Worm (Caenorhabditis elegans) whole organism, L4/young adult: ENCODE measurements around the gene gspd-1.

ENCODE experiments used
- W03F9.2 ChIP-seq: fragments of 150-350 bp; optimal IDR thresholded peaks from 2 replicates; lab custom pipeline; 2014; ENCODE audit warnings: missing biosample characterization, missing genetic modification characterization
- dao-5 ChIP-seq: sonication (generic microtip); optimal IDR thresholded peaks from 2 replicates; lab custom pipeline; 2016; ENCODE audit warnings: missing genotype, missing genetic modification characterization, moderate library complexity, missing compliant biosample characterization
- him-1 ChIP-seq: sonication (generic microtip); optimal IDR thresholded peaks from 2 replicates; lab custom pipeline; 2016; ENCODE audit warnings: missing genotype, missing genetic modification reagents, missing genetic modification characterization, missing compliant biosample characterization

gspd-1 gene

DNA sequence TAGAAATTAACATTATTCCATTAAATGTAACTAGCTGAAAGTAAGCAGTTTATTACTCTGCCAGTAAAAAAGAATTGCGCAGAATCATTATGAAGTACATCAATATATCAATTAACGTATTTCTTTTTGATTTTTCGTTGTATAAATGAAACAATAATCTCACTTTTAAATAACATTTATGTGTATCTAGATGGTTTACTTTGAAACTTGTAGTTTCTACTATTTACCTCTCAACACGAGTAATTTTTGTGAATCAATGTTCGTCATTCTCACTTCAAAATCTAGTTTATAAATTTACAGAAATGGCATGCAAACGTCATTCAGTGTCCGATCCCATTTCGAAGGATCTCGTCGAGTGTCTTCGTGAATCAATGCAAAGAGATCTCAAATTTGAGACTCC lies at the start of gene gspd-1:
Gene gspd-1, plus strand, starts transcription at position 301 of the 400 bp plus-strand sequence.
- TF ChIP-seq dao-5 (tag; lab: Kevin White, UChicago) = no peak
- no peak for TF ChIP-seq him-1 (tag; lab: Kevin White, UChicago)
- no peak for TF ChIP-seq W03F9.2

DNA sequence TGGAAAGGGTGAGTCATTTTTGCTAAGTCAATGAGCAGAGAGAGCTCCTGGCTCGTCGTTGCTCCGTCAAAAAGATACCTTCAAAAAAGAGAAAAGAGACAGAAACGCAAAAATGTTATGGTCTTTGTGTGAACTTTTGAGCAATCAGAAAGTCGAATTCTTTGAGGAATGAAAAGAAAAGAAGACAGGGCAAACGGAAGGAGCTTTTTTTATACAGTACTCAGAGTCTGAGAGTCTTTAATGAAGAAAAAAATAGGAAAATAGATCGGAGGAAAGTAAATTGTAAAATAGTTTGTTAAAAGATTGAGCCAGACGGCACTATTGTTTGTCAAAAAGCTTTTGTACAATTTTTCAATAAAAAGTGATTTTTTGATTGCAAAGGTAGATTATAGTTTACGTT lies 47.7 kb upstream of the gspd-1 start:
- TF ChIP-seq dao-5 (tag; lab: Kevin White, UChicago) = no peak
- no peak for TF ChIP-seq W03F9.2
- no peak for TF ChIP-seq him-1 (tag; lab: Kevin White, UChicago)

DNA sequence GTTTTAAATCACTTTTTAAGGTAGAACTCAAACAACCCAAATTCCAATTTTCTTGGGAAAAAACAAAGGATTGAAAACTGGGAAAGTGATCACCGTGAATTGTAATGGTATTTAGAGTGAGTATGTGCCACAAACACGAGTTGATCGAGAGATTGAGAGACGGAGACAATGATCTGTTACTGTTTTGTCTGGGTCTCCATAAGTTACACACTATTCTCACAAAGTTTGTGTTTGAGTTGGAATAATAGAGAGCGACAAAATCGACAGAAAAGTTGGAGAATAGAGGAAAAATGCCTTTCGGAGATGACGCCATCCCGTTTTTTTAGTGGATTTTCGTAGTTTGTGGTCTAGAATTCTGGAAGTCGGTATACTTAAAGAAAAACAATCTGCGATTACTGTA lies 46.0 kb upstream of the gspd-1 start, which contains the start of gene nhr-7:
Gene nhr-7, minus strand, starts transcription at position 101 of the 400 bp plus-strand sequence.
- TF ChIP-seq W03F9.2 (no peak), dao-5 (tag; lab: Kevin White, UChicago) (no peak), him-1 (tag; lab: Kevin White, UChicago) (no peak)

DNA sequence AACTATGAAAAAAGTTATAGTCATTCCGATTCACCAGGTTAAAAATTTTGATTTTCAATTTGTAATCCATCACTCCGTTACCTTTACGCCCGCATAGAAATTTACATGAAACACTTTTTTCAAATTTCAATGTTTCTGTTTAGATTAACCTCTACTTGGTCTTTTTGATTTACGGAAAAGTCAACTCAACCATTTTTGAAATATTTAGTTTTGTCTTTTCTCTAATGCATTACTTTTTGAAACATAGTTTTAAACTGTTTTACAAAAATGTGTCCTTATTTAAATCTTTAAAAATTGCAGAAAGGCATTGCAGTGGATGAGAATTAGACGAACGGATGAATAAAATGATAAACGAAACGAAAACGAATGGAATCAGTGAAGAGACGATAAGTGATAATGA lies 44.1 kb upstream of the gspd-1 start, which contains the start of gene gtl-2:
Gene gtl-2, plus strand, starts transcription at position 301 of the 400 bp plus-strand sequence.
- TF ChIP-seq dao-5 (tag; lab: Kevin White, UChicago) (no peak), him-1 (tag; lab: Kevin White, UChicago) (no peak), W03F9.2 (no peak)

DNA sequence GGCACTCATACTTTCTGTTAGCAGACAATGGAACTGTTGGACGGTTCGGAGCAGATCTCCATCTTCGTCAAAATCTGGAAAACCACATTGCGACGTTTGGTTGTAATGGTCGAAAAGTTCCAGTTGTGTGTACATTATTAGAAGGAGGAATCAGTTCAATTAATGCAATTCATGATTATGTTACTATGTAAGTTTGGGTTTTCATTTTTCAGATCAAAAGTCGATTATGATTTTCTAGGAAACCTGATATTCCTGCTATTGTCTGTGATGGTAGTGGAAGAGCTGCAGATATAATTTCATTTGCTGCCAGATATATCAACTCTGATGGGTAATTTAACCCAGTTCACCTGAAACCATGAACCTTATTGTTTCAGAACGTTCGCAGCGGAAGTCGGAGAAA lies 41.2 kb upstream of the gspd-1 start:
- TF ChIP-seq W03F9.2 (no peak), him-1 (tag; lab: Kevin White, UChicago) (no peak), dao-5 (tag; lab: Kevin White, UChicago) (no peak)

DNA sequence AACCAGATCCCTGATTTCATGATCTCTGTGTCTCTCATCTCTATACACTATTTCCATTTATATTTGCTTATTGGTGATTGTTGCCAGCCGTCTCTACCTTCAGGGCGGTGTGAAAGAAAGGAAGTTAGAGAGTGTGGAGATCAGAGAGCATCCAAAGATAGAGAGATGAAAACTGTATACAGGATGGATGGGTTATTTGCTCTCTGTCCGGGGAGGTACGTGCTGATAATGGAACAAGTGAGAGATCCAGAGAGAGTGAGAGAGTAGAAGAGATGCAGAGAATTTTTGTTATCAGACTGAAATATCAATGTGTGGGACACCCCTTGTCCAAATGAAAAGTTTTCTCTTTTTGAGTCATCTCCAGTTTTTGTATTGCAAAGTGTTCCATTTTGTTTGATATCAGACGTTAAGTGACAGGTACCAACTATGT lies 33.1 kb upstream of the gspd-1 start:
- no peak for TF ChIP-seq dao-5 (tag; lab: Kevin White, UChicago)
- TF ChIP-seq him-1 (tag; lab: Kevin White, UChicago) = no peak
- TF ChIP-seq W03F9.2 = no peak

DNA sequence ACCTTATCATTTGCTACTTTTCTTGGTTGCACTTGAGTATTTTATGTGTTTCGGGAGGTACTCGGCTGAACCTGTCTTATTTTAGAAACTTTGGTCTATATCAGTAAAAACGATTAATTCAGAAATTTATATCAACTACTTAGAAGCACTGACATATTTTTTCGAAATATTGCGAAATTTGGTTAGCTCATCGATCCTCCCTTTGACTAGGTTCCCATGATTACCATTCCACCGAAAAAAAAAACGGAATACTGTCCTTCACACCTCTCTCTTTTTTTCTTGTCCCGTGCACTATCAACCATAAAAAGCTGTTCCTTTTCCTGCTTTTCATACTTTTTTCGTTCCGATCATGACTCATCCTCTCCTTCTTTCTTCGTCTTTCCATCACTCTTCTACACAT lies 32.0 kb upstream of the gspd-1 start:
- TF ChIP-seq him-1 (tag; lab: Kevin White, UChicago) (no peak), W03F9.2 (no peak), dao-5 (tag; lab: Kevin White, UChicago) (no peak)

DNA sequence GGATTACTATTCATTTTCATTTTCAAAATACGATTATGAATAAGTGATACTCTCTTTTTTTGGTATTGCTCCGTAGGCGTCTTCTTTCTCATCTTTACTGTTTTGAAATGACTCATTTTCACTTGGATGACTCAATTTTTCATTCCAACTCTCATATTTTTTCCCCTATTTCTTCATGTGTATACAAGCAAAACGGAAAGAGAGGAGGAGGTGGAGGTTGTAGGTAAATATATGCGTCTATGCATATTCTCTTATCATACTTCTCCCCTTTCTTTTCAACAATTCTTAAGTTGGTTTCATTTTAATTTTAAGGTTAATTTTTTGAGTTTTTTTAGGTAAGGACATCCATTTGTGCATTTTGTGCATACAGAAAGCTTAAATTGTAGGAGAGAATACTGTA lies 31.1 kb upstream of the gspd-1 start:
- TF ChIP-seq him-1 (tag; lab: Kevin White, UChicago) (no peak), W03F9.2 (no peak), dao-5 (tag; lab: Kevin White, UChicago) (no peak)

DNA sequence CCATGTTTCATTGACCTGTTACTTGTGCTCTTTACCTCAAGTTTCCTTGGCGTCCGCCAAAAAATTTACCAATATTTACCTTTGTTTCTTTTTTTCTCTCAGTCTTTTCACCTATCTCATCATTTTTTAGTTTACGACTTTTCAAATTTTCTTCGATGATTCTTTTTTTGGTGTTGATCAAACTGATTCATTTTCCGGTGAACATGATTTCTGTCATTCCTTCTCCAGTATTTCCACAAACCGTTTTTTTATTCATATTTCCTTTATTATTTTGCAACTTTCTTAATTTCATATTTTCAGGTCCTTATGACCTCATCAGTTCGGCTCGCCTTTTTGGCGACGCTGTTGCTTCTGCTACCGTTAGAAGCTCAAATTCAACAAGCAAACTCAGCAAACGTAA lies 29.7 kb upstream of the gspd-1 start, which contains the start of gene F54D1.6:
Gene F54D1.6, plus strand, starts transcription at position 301 of the 400 bp plus-strand sequence.
- TF ChIP-seq W03F9.2 = no peak
- no peak for TF ChIP-seq dao-5 (tag; lab: Kevin White, UChicago)
- no peak for TF ChIP-seq him-1 (tag; lab: Kevin White, UChicago)

DNA sequence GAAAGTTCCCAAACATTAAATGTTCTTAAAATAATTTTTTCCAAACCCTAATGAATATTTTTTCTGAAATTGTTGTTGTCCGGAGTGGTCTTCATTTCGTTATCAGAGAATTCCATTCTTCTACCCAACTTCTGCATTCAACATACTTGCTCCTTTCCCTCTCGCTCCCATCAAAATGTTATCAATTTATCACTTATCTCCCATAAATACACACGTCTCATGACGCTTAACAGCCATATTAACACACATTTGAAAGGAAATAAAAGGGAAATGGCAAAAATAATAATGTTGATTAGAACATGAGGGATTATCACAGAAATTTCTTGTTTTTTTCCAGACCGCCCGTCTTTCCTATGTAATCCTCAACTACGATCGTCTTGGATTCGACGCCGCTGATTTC lies 28.3 kb upstream of the gspd-1 start:
- TF ChIP-seq dao-5 (tag; lab: Kevin White, UChicago) (no peak), him-1 (tag; lab: Kevin White, UChicago) (no peak), W03F9.2 (no peak)

DNA sequence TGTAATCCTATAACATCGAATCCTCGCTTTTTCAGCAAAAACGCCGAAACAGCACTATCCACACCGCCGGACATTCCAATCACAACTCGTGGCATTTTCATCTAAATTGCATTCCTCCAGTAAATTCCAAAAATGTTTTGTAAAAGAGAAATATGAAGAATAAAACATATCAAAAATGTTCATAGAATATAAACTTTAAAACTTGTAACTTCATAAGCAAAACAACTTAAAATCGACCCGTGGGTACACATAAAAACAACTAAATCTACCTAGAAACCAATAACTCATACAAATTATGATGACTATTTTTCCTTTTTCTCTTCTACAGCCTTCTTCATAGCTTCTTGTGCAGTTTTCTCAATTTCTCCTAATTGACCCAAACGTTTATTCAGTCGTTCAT lies 20.4 kb upstream of the gspd-1 start, which contains the start of gene mttu-1:
Gene mttu-1, minus strand, starts transcription at position 101 of the 400 bp plus-strand sequence.
- TF ChIP-seq dao-5 (tag; lab: Kevin White, UChicago) = no peak
- no peak for TF ChIP-seq W03F9.2
- TF ChIP-seq him-1 (tag; lab: Kevin White, UChicago) = no peak

DNA sequence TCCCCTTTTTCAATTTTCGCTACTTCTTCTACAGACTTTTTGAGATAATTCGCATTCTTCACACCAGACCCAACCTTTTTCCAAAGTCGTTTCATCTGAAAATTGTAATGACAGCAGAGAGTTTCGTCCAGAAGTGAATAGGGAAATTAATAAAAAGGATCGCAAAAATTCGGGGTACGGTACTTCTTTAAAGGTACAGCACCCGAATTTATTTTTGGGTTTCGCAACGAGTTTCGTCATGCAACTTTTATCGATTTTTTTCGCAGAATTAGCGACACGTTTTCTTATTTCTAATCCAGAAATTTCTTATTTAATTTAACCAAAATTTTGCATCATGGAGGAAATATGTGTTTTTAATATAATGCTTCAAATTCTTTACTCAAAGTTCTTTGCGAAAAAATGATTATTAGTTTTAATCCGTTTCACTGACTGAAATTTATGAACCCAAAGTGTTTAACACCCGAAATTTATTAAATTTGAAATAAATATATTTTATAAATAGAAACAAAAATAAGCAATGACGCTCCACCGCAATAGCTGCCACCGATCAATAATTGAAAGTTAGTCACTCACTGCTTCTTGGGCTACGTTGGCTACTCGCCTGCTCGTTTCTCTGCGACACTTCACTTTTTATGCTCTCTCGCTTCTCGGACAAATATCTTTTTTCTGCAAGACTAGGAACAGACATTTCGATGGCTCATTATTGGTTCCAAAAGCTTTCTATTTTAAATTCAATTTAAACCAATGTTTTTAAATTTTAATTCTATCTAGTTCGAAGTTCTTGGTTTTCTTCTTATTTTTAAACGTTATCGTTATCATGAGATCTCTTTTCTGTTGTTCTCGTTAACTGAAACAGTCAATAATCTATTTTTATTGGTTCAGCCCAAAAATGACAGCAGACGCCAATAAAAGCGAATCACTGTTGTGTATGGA lies 18.8 kb upstream of the gspd-1 start, which contains the start of the genes B0035.15 and dnj-1:
Gene B0035.15, minus strand, starts transcription at position 99 of the 933 bp plus-strand sequence.
Gene dnj-1, plus strand, starts transcription at position 883 of the 933 bp plus-strand sequence.
- TF ChIP-seq W03F9.2 (no peak), dao-5 (tag; lab: Kevin White, UChicago) (no peak), him-1 (tag; lab: Kevin White, UChicago) (no peak)

DNA sequence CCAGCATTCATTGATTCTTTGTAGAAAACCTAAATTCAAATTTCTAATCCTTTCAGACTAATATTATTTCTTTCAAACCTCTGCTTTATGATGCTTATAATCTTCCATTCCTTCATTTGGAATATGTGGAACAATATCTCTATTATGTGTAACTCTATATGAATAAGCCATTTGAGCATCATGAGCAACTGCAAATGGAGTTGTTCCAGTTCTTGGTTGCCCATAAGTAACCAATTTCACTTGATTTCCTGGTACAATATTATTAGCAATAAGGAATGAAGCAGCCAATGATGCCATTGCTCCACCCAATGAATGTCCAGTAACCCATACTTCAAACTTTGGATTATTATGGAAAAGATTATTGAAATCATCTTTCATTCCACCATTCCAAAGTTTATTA lies 12.2 kb upstream of the gspd-1 start:
- TF ChIP-seq him-1 (tag; lab: Kevin White, UChicago) = no peak
- TF ChIP-seq W03F9.2 = no peak
- TF ChIP-seq dao-5 (tag; lab: Kevin White, UChicago) = no peak

DNA sequence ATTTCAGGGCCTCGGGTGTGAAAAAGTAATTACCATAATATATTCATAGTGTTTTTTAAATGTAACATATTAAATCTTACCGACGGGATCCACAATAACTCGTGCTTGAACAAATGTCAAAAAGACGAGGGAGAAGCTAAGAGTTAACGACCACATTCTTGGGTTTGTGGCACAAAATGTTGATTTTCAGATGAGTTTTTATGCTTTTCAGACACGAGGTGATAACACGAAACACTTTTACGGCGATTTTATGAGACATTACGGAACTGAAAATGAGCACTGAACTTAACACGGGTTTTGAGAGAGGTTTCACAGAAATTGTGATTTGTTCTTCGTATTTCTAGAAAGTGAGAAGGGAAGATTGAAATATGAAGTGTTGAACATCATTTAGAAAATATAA lies 10.7 kb upstream of the gspd-1 start, which contains the start of gene B0035.13:
Gene B0035.13, minus strand, starts transcription at position 173 of the 400 bp plus-strand sequence.
- TF ChIP-seq W03F9.2 = no peak
- no peak for TF ChIP-seq him-1 (tag; lab: Kevin White, UChicago)
- TF ChIP-seq dao-5 (tag; lab: Kevin White, UChicago) = no peak
